Worm (Caenorhabditis elegans) whole organism, early embryonic: ENCODE data around the gene puf-5.

Experiments
- ceh-13 ChIP-seq: fragments of 200-800 bp; sonication (Bioruptor generic); optimal IDR thresholded peaks from 2 replicates; lab custom pipeline; 2018; ENCODE audit warnings: mild to moderate bottlenecking, missing genetic modification characterization, missing compliant biosample characterization
- ets-7 ChIP-seq: sonication (generic microtip); optimal IDR thresholded peaks from 2 replicates; lab custom pipeline; 2016; ENCODE audit warnings: missing genotype, missing genetic modification characterization, missing compliant biosample characterization
- hnd-1 ChIP-seq: sonication (generic microtip); optimal IDR thresholded peaks from 2 replicates; lab custom pipeline; 2016; ENCODE audit warnings: missing genetic modification characterization, missing compliant biosample characterization

ce11 chrII:8551100-8551499, 24.2 kb upstream of the puf-5 start:
- no peak for TF ChIP-seq ets-7 (tag; lab: Kevin White, UChicago)
- TF ChIP-seq hnd-1 (tag; lab: Kevin White, UChicago) = no peak
- TF ChIP-seq ceh-13 (GFP tag; lab: Kevin White, UChicago) = no peak
